Worm (Caenorhabditis elegans): ENCODE results near the gene srx-7.

The srx-7 gene

ce11 chrV:610217-610616 is 50.2 kb downstream of the srx-7 start, which contains the start of gene nhr-90:
TSS of gene nhr-90 (plus strand) at chrV:610512.
- no peak for TF ChIP-seq B0310.2 (tag; optimal IDR thresholded peaks at IDR 0.05)
- TF ChIP-seq sea-1 (GFP tag; conservative IDR thresholded peaks at IDR 0.05) = no peak
- TF ChIP-seq hnd-1 (tag; optimal IDR thresholded peaks at IDR 0.05) = no peak
- TF ChIP-seq F13C5.2 (tag; optimal IDR thresholded peaks at IDR 0.05) = no peak
